Worm (Caenorhabditis elegans) whole organism, young adult: ENCODE data around the gene irk-1.

Experiments used
- B0035.1 ChIP-seq: sonication (generic microtip); optimal IDR thresholded peaks from 2 replicates; lab custom pipeline; 2016; ENCODE audit warnings: missing genetic modification characterization, mild to moderate bottlenecking, missing compliant biosample characterization, missing genotype, missing genetic modification reagents
- B0261.1 ChIP-seq: sonication (generic microtip); optimal IDR thresholded peaks from 2 replicates; lab custom pipeline; 2016; ENCODE audit warnings: mild to moderate bottlenecking, missing genetic modification characterization, moderate library complexity, missing compliant biosample characterization
- F22D6.2 ChIP-seq: sonication (generic microtip); optimal IDR thresholded peaks from 2 replicates; lab custom pipeline; 2016; ENCODE audit warnings: mild to moderate bottlenecking, missing genetic modification characterization, missing compliant biosample characterization
- F23B12.7 ChIP-seq: sonication (generic microtip); optimal IDR thresholded peaks from 2 replicates; lab custom pipeline; 2017; ENCODE audit warnings: missing genetic modification characterization, mild to moderate bottlenecking, missing compliant biosample characterization, antibody characterized with exemption, moderate library complexity; ENCODE audit not compliant: insufficient read depth
- F52B5.7 ChIP-seq: sonication (generic microtip); optimal IDR thresholded peaks from 2 replicates; lab custom pipeline; 2016; ENCODE audit warnings: mild to moderate bottlenecking, missing genetic modification characterization, missing compliant biosample characterization
- K12H6.12 ChIP-seq: fragments of 200-800 bp; sonication (Bioruptor generic); optimal IDR thresholded peaks from 2 replicates; lab custom pipeline; 2018; ENCODE audit warnings: mild to moderate bottlenecking, missing genetic modification characterization, missing compliant biosample characterization
- T07F8.4 ChIP-seq: sonication (generic microtip); optimal IDR thresholded peaks from 2 replicates; lab custom pipeline; 2016; ENCODE audit warnings: mild to moderate bottlenecking, missing genetic modification characterization, moderate library complexity, missing compliant biosample characterization
- Y53F4B.3 ChIP-seq: fragments of 200-800 bp; sonication (Bioruptor generic); IDR thresholded peaks from 2 replicates; pipeline ENCODE4 v1.3.6; 2022; ENCODE audit warnings: missing genetic modification reagents, missing genetic modification characterization, missing compliant biosample characterization
- atf-7 ChIP-seq: sonication (generic microtip); optimal IDR thresholded peaks from 2 replicates; lab custom pipeline; 2017; ENCODE audit warnings: mild to moderate bottlenecking, missing genetic modification characterization, missing compliant biosample characterization
- attf-3 ChIP-seq: fragments of 200-800 bp; sonication (Bioruptor generic); conservative IDR thresholded peaks from 2 replicates; pipeline ENCODE4 v1.3.6; 2022; ENCODE audit warnings: missing genetic modification reagents, missing genetic modification characterization, missing compliant biosample characterization
- bed-2 ChIP-seq: fragments of 200-800 bp; sonication (Bioruptor generic); IDR thresholded peaks from 2 replicates; pipeline ENCODE4 v1.3.6; 2022; ENCODE audit warnings: missing genetic modification reagents, missing genetic modification characterization, missing compliant biosample characterization
- ccch-3 ChIP-seq: fragments of 200-800 bp; sonication (Bioruptor generic); optimal IDR thresholded peaks from 2 replicates; lab custom pipeline; 2018; ENCODE audit warnings: mild to moderate bottlenecking, missing genetic modification characterization, missing compliant biosample characterization
- ceh-100 ChIP-seq: fragments of 200-800 bp; sonication (Bioruptor generic); IDR thresholded peaks from 2 replicates; pipeline ENCODE4 v1.3.6; 2022; ENCODE audit warnings: missing genetic modification reagents, missing genetic modification characterization, missing compliant biosample characterization
- ceh-40 ChIP-seq: fragments of 200-800 bp; sonication (Bioruptor generic); IDR thresholded peaks from 2 replicates; pipeline ENCODE4 v1.3.6; 2022; ENCODE audit warnings: missing genetic modification characterization, missing compliant biosample characterization
- ceh-79 ChIP-seq: sonication (generic microtip); optimal IDR thresholded peaks from 2 replicates; lab custom pipeline; 2017; ENCODE audit warnings: mild to moderate bottlenecking, missing genetic modification characterization, missing compliant biosample characterization
- dpl-1 ChIP-seq: fragments of 150-350 bp; optimal IDR thresholded peaks from 2 replicates; lab custom pipeline; 2014; ENCODE audit warnings: missing biosample characterization, missing genetic modification reagents, missing genetic modification characterization
- egrh-3 ChIP-seq: fragments of 200-800 bp; sonication (Bioruptor generic); IDR thresholded peaks from 2 replicates; pipeline ENCODE4 v1.3.6; 2022; ENCODE audit warnings: missing genetic modification reagents, missing genetic modification characterization, missing compliant biosample characterization
- gei-17 ChIP-seq: fragments of 200-800 bp; sonication (Bioruptor generic); optimal IDR thresholded peaks from 2 replicates; lab custom pipeline; 2018; ENCODE audit warnings: mild to moderate bottlenecking, missing genetic modification characterization, missing compliant biosample characterization
- hmg-1.2 ChIP-seq: fragments of 200-800 bp; sonication (Bioruptor generic); IDR thresholded peaks from 2 replicates; pipeline ENCODE4 v1.3.6; 2022; ENCODE audit warnings: missing genetic modification reagents, missing genetic modification characterization, missing compliant biosample characterization
- lag-1 ChIP-seq: fragments of 200-800 bp; sonication (Bioruptor generic); IDR thresholded peaks from 2 replicates; pipeline ENCODE4 v1.3.6; 2022; ENCODE audit warnings: missing genetic modification reagents, missing genetic modification characterization, missing compliant biosample characterization
- lin-35 ChIP-seq, 3 experiments: fragments of 150-350 bp in 2 of 3; sonication (generic microtip) in 1 of 3; optimal IDR thresholded peaks; 2 replicates each; lab custom pipeline; 2014 to 2018; ENCODE audit warnings: missing biosample characterization in 3 of 3, missing genetic modification characterization in 3 of 3, missing genetic modification reagents in 3 of 3
- lin-40 ChIP-seq: sonication (generic microtip); optimal IDR thresholded peaks from 2 replicates; lab custom pipeline; 2016; ENCODE audit warnings: missing genetic modification characterization, mild to moderate bottlenecking, missing compliant biosample characterization, missing genotype, missing genetic modification reagents
- lir-1 ChIP-seq: fragments of 200-800 bp; sonication (Bioruptor generic); conservative IDR thresholded peaks from 2 replicates; pipeline ENCODE4 v1.3.6; 2022; ENCODE audit warnings: missing genetic modification reagents, missing genetic modification characterization, missing compliant biosample characterization
- lsy-27 ChIP-seq: sonication (generic microtip); optimal IDR thresholded peaks from 2 replicates; lab custom pipeline; 2017; ENCODE audit warnings: missing genetic modification characterization, mild to moderate bottlenecking, missing compliant biosample characterization, antibody characterized with exemption, missing genotype, borderline replicate concordance; ENCODE audit not compliant: insufficient read depth
- madf-3 ChIP-seq: fragments of 200-800 bp; sonication (Bioruptor generic); IDR thresholded peaks from 2 replicates; pipeline ENCODE4 v1.3.6; 2022; ENCODE audit warnings: missing genetic modification reagents, missing genetic modification characterization, missing compliant biosample characterization
- madf-6 ChIP-seq: fragments of 200-800 bp; sonication (Bioruptor generic); IDR thresholded peaks from 2 replicates; pipeline ENCODE4 v1.3.6; 2022; ENCODE audit warnings: missing genetic modification reagents, missing genetic modification characterization, missing compliant biosample characterization
- nhr-179 ChIP-seq: sonication (generic microtip); optimal IDR thresholded peaks from 2 replicates; lab custom pipeline; 2016; ENCODE audit warnings: mild to moderate bottlenecking, missing genetic modification characterization, missing compliant biosample characterization
- nhr-90 ChIP-seq: sonication (generic microtip); optimal IDR thresholded peaks from 2 replicates; lab custom pipeline; 2016; ENCODE audit warnings: missing genotype, mild to moderate bottlenecking, missing genetic modification characterization, missing compliant biosample characterization
- pha-4 ChIP-seq: fragments of 150-350 bp; sonication (generic microtip); optimal IDR thresholded peaks from 2 replicates; lab custom pipeline; 2014; ENCODE audit warnings: missing biosample characterization, missing genetic modification reagents, missing genetic modification characterization
- snpc-3.4 ChIP-seq: sonication (generic microtip); optimal IDR thresholded peaks from 2 replicates; lab custom pipeline; 2017; ENCODE audit warnings: missing genetic modification characterization, mild to moderate bottlenecking, missing compliant biosample characterization, antibody characterized with exemption, moderate library complexity, missing genotype, missing genetic modification reagents
- snpc-4 ChIP-seq, 5 experiments: fragments of 150-350 bp in 1 of 5; sonication (generic microtip) in 4 of 5; optimal IDR thresholded peaks; 2 replicates each; lab custom pipeline; 2014 to 2018; ENCODE audit warnings: missing genetic modification characterization in 5 of 5, missing biosample characterization in 3 of 5, antibody characterized with exemption in 2 of 5, mild to moderate bottlenecking in 2 of 5, missing compliant biosample characterization in 2 of 5, missing genotype in 2 of 5, moderate library complexity in 2 of 5, missing genetic modification reagents in 1 of 5
- tlf-1 ChIP-seq: fragments of 200-800 bp; sonication (Bioruptor generic); optimal IDR thresholded peaks from 2 replicates; lab custom pipeline; 2018; ENCODE audit warnings: mild to moderate bottlenecking, missing genetic modification characterization, missing compliant biosample characterization
- zfh-2 ChIP-seq: fragments of 200-800 bp; sonication (Bioruptor generic); conservative IDR thresholded peaks from 2 replicates; pipeline ENCODE4 v1.3.6; 2022; ENCODE audit warnings: missing genetic modification reagents, missing genetic modification characterization, missing compliant biosample characterization
- ztf-25 ChIP-seq: fragments of 200-800 bp; sonication (Bioruptor generic); IDR thresholded peaks from 2 replicates; pipeline ENCODE4 v1.3.6; 2022; ENCODE audit warnings: missing genetic modification reagents, missing genetic modification characterization, missing compliant biosample characterization
- ztf-26 ChIP-seq: sonication (generic microtip); optimal IDR thresholded peaks from 2 replicates; lab custom pipeline; 2017; ENCODE audit warnings: missing genetic modification characterization, missing compliant biosample characterization
- ztf-28 ChIP-seq: fragments of 200-800 bp; sonication (Bioruptor generic); IDR thresholded peaks from 2 replicates; pipeline ENCODE4 v1.3.6; 2022; ENCODE audit warnings: missing genetic modification reagents, missing genetic modification characterization, missing compliant biosample characterization

irk-1 gene

ce11 chrX:6807137-6807861 lies 29.4 kb upstream of the irk-1 start (continued):
- no peak for TF ChIP-seq ztf-28
- TF ChIP-seq ztf-25 (GFP tag; lab: Robert Waterston, UW): no peak
- TF ChIP-seq K12H6.12: no peak
- TF ChIP-seq hmg-1.2 (GFP tag; lab: Robert Waterston, UW): no peak
- no peak for TF ChIP-seq snpc-3.4
- TF ChIP-seq bed-2 (GFP tag; lab: Robert Waterston, UW): no peak
- TF ChIP-seq egrh-3 (GFP tag; lab: Robert Waterston, UW): no peak
- TF ChIP-seq atf-7 (tag; lab: Kevin White, UChicago): peak; percentile 1
- no peak for TF ChIP-seq gei-17 (GFP tag; lab: Kevin White, UChicago)
- no peak for TF ChIP-seq lag-1
- no peak for TF ChIP-seq F23B12.7 (tag; lab: Kevin White, UChicago)
- TF ChIP-seq pha-4 (tag; lab: Kevin White, UChicago): no peak
- no peak for TF ChIP-seq madf-3 (GFP tag; lab: Robert Waterston, UW)
- no peak for TF ChIP-seq madf-6 (GFP tag; lab: Robert Waterston, UW)
- TF ChIP-seq ceh-40 (GFP tag; lab: Robert Waterston, UW): no peak
- TF ChIP-seq ceh-79 (tag; lab: Kevin White, UChicago): no peak
- TF ChIP-seq F52B5.7 (tag; lab: Kevin White, UChicago): no peak
- no peak for TF ChIP-seq lin-40 (tag; lab: Kevin White, UChicago)
- no peak for TF ChIP-seq ccch-3
- no peak for TF ChIP-seq T07F8.4 (tag; lab: Kevin White, UChicago)

- TF ChIP-seq zfh-2 (GFP tag; lab: Robert Waterston, UW): no peak
- TF ChIP-seq nhr-90: no peak
- TF ChIP-seq ceh-100 (GFP tag; lab: Robert Waterston, UW): no peak
- TF ChIP-seq lin-35 (GFP tag; optimal IDR thresholded peaks at IDR 0.05; lab: Kevin White, UChicago): no peak
- no peak for TF ChIP-seq lsy-27
- TF ChIP-seq F23B12.7 (tag; lab: Kevin White, UChicago): no peak
- TF ChIP-seq dpl-1: no peak
- no peak for TF ChIP-seq B0035.1 (tag; lab: Kevin White, UChicago)
Measured at ce11 chrX:6806463-6806862, 28.5 kb upstream of the irk-1 start, which contains the start of gene atg-2. atg-2 (plus strand) TSS chrX:6806763.

- TF ChIP-seq hmg-1.2 (GFP tag; lab: Robert Waterston, UW) (no peak), ztf-26 (tag; lab: Kevin White, UChicago) (no peak), lir-1 (GFP tag; lab: Robert Waterston, UW) (no peak), zfh-2 (GFP tag; lab: Robert Waterston, UW) (no peak), snpc-4 (GFP tag; optimal IDR thresholded peaks at IDR 0.05; lab: Kevin White, UChicago) (no peak), snpc-4 (tag; optimal IDR thresholded peaks at IDR 0.05; lab: Kevin White, UChicago) (no peak), lin-35 (GFP tag; optimal IDR thresholded peaks at IDR 0.05; lab: Kevin White, UChicago) (no peak), B0261.1 (tag; lab: Kevin White, UChicago) (no peak), attf-3 (GFP tag; lab: Robert Waterston, UW) (no peak), lin-40 (tag; lab: Kevin White, UChicago) (no peak), Y53F4B.3 (GFP tag; lab: Robert Waterston, UW) (no peak), F22D6.2 (tag; lab: Kevin White, UChicago) (no peak), tlf-1 (no peak), T07F8.4 (tag; lab: Kevin White, UChicago) (no peak), nhr-179 (no peak)
Measured at ce11 chrX:6805427-6805826, 27.5 kb upstream of the irk-1 start.
